Worm (Caenorhabditis elegans) whole organism, mixed stage, embryonic: ENCODE data around the gene memi-2.

ENCODE experiments used
- ces-1 ChIP-seq: fragments of 150-350 bp; optimal IDR thresholded peaks from 2 replicates; lab custom pipeline; 2014; ENCODE audit warnings: missing biosample characterization, missing genetic modification reagents, missing genetic modification characterization
- elt-1 ChIP-seq: sonication (generic microtip); optimal IDR thresholded peaks from 2 replicates; lab custom pipeline; 2017; ENCODE audit warnings: missing genetic modification characterization, mild to moderate bottlenecking, missing compliant biosample characterization, antibody characterized with exemption, moderate library complexity, borderline replicate concordance; ENCODE audit not compliant: insufficient read depth
- lin-13 ChIP-seq: fragments of 150-350 bp; optimal IDR thresholded peaks from 2 replicates; lab custom pipeline; 2014; ENCODE audit warnings: missing biosample characterization, missing genetic modification characterization
- lsy-2 ChIP-seq: fragments of 150-350 bp; optimal IDR thresholded peaks from 2 replicates; lab custom pipeline; 2014; ENCODE audit warnings: missing biosample characterization, missing genetic modification characterization
- mab-5 ChIP-seq: fragments of 150-350 bp; optimal IDR thresholded peaks from 2 replicates; lab custom pipeline; 2014; ENCODE audit warnings: missing biosample characterization, missing genetic modification characterization
- nhr-12 ChIP-seq: fragments of 150-350 bp; optimal IDR thresholded peaks from 2 replicates; lab custom pipeline; 2014; ENCODE audit warnings: missing biosample characterization, missing genetic modification characterization
- snpc-4 ChIP-seq: fragments of 150-350 bp; optimal IDR thresholded peaks from 2 replicates; lab custom pipeline; 2014; ENCODE audit warnings: missing biosample characterization, missing genetic modification characterization
- unc-62 ChIP-seq: fragments of 150-350 bp; optimal IDR thresholded peaks from 2 replicates; lab custom pipeline; 2014; ENCODE audit warnings: missing biosample characterization, missing genetic modification reagents, missing genetic modification characterization

- TF ChIP-seq snpc-4 (tag; lab: Kevin White, UChicago) (no peak), lin-13 (no peak), elt-1 (no peak), unc-62 (GFP tag; lab: Kevin White, UChicago) (no peak), nhr-12 (tag; lab: Kevin White, UChicago) (no peak), lsy-2 (tag; lab: Kevin White, UChicago) (no peak), ces-1 (GFP tag; lab: Kevin White, UChicago) (no peak), mab-5 (tag; lab: Kevin White, UChicago) (no peak)
Observed at ce11 chrIV:13377716-13378115, 22.6 kb downstream of the memi-2 start, which contains the start of gene mau-8.
